Worm (Caenorhabditis elegans) whole organism, midembryonic: ENCODE results near the gene hmg-12.

Experiments
- cog-1 ChIP-seq: sonication (generic microtip); optimal IDR thresholded peaks from 2 replicates; lab custom pipeline; 2016; ENCODE audit warnings: missing genetic modification characterization, missing compliant biosample characterization
- med-1 ChIP-seq: sonication (generic microtip); optimal IDR thresholded peaks from 2 replicates; lab custom pipeline; 2017; ENCODE audit warnings: missing genetic modification characterization, mild to moderate bottlenecking, missing compliant biosample characterization, antibody characterized with exemption, missing genetic modification reagents; ENCODE audit not compliant: insufficient read depth
- ztf-29 ChIP-seq: fragments of 200-800 bp; sonication (Bioruptor generic); IDR thresholded peaks from 2 replicates; pipeline ENCODE4 v1.3.6; 2022; ENCODE audit warnings: missing genetic modification reagents, missing genetic modification characterization, missing compliant biosample characterization

DNA sequence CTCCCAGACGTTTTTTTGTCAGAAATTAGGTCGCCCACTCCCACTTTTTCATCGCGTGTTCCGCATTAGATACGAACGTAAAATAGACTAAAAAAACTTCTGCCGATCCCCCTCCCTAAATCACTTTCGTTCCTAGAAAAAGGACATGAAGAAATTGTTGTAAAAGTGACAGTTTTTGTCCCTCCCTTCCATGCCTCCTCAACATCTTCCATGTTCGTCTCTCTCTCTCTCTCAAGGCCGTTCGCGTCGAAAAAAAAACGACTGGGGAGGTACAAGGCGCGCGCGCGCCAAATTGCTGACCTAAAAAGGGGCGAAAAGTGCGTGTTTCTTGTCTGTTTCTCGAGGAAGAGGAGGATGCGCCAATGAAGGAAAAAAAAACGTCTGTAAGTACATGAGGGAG is 12.4 kb downstream of the hmg-12 start:
- no peak for TF ChIP-seq ztf-29 (GFP tag; lab: Robert Waterston, UW)
- TF ChIP-seq cog-1 (tag; lab: Kevin White, UChicago), result no peak
- TF ChIP-seq med-1 (GFP tag; lab: Kevin White, UChicago), result no peak
